Fruit fly (Drosophila melanogaster) whole organism, adult: ENCODE results near the gene Cpr72Eb.

Source experiments
- CG12768 ChIP-seq: fragments of 200-800 bp; sonication (Bioruptor generic); optimal IDR thresholded peaks from 2 replicates; lab custom pipeline; 2017; ENCODE audit warnings: missing biosample characterization, missing genetic modification characterization, mild to moderate bottlenecking, moderate library complexity, missing genetic modification reagents
- CG14711 ChIP-seq: fragments of 200-800 bp; sonication (Bioruptor generic); optimal IDR thresholded peaks from 2 replicates; lab custom pipeline; 2018; ENCODE audit warnings: missing biosample characterization, mild to moderate bottlenecking, missing genetic modification characterization, moderate library complexity
- CG33017 ChIP-seq: fragments of 200-800 bp; sonication (Bioruptor generic); optimal IDR thresholded peaks from 2 replicates; lab custom pipeline; 2018; ENCODE audit warnings: missing biosample characterization, mild to moderate bottlenecking, missing genetic modification characterization, moderate library complexity
- CG5204 ChIP-seq: fragments of 200-800 bp; sonication (Bioruptor generic); optimal IDR thresholded peaks from 2 replicates; lab custom pipeline; 2016; ENCODE audit warnings: missing biosample characterization, missing genetic modification characterization
- CG7101 ChIP-seq: fragments of 200-800 bp; sonication (Bioruptor generic); optimal IDR thresholded peaks from 2 replicates; lab custom pipeline; 2018; ENCODE audit warnings: missing biosample characterization, mild to moderate bottlenecking, missing genetic modification characterization, moderate library complexity
- Clk ChIP-seq: fragments of 200-800 bp; sonication (Bioruptor generic); optimal IDR thresholded peaks from 2 replicates; lab custom pipeline; 2017; ENCODE audit warnings: missing biosample characterization, missing genetic modification characterization
- Crg-1 ChIP-seq: fragments of 200-800 bp; sonication (Bioruptor generic); optimal IDR thresholded peaks from 2 replicates; lab custom pipeline; 2016; ENCODE audit warnings: missing biosample characterization, missing genetic modification characterization
- Hr96 ChIP-seq: fragments of 200-800 bp; sonication (Bioruptor generic); optimal IDR thresholded peaks from 2 replicates; lab custom pipeline; 2016; ENCODE audit warnings: missing biosample characterization, missing genetic modification characterization
- bab1 ChIP-seq: fragments of 200-800 bp; sonication (Bioruptor generic); optimal IDR thresholded peaks from 3 replicates; lab custom pipeline; 2019; ENCODE audit warnings: missing biosample characterization, mild to moderate bottlenecking, missing genetic modification characterization, moderate library complexity
- cic ChIP-seq: fragments of 200-800 bp; sonication (Bioruptor generic); optimal IDR thresholded peaks from 2 replicates; lab custom pipeline; 2017; ENCODE audit warnings: missing biosample characterization, mild to moderate bottlenecking, missing genetic modification characterization, moderate library complexity
- kay ChIP-seq: fragments of 200-800 bp; sonication (Bioruptor generic); peaks from one replicate; lab custom pipeline; 2016; ENCODE audit warnings: missing biosample characterization, missing genetic modification characterization, borderline replicate concordance
- ovo ChIP-seq: fragments of 200-800 bp; sonication (Bioruptor generic); optimal IDR thresholded peaks from 2 replicates; lab custom pipeline; 2016; ENCODE audit warnings: missing biosample characterization, missing genetic modification characterization
- tj ChIP-seq: fragments of 200-800 bp; sonication (Bioruptor generic); optimal IDR thresholded peaks from 3 replicates; lab custom pipeline; 2017; ENCODE audit warnings: missing biosample characterization, mild to moderate bottlenecking, missing genetic modification characterization, moderate library complexity

DNA sequence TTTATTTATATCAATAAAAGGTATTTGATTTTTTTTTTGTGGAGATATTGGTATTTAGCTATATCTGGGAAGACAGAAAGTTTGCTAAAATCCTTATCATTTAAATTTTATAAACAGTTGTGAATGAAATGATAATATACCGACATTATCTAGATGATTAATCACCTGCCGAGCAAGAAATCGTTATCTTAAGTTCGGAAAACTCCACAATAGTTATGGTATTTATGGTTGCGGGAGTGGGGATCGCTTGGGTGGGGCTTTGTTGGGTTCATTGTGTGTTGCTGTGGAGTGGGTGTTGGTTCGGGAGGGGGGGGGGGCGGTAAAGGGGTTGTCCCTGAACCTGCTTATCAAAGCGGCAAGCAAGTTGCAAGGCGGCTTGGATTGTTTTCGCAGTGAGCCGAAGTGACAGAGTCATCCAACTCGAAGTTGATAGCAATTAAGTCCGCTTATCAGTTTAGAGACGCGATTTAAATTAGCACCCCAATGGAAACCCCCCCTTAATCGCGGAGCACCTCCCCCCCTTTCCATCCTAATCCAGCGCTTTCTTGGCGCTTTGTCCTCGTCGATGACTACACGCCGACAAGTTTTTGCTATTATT is 27.6 kb downstream of the Cpr72Eb start:
- no peak for TF ChIP-seq CG33017 (tag; lab: Kevin White, UChicago)
- TF ChIP-seq CG14711 (tag; lab: Kevin White, UChicago): no peak
- no peak for TF ChIP-seq ovo (GFP tag; lab: Kevin White, UChicago)
- TF ChIP-seq bab1 (GFP tag; lab: Kevin White, UChicago): no peak
- no peak for TF ChIP-seq kay
- no peak for TF ChIP-seq CG5204 (GFP tag; lab: Kevin White, UChicago)
- TF ChIP-seq CG7101: no peak
- no peak for TF ChIP-seq Crg-1 (GFP tag; lab: Kevin White, UChicago)
- TF ChIP-seq Clk (GFP tag; lab: Kevin White, UChicago): no peak
- no peak for TF ChIP-seq Hr96 (GFP tag; lab: Kevin White, UChicago)
- TF ChIP-seq CG12768 (GFP tag; lab: Kevin White, UChicago): no peak
- TF ChIP-seq cic (GFP tag; lab: Kevin White, UChicago): no peak
- no peak for TF ChIP-seq tj (GFP tag; lab: Kevin White, UChicago)
